Worm (Caenorhabditis elegans) whole organism, early embryonic: ENCODE measurements around the gene try-8.

ENCODE experiments used
- B0310.2 ChIP-seq: sonication (generic microtip); optimal IDR thresholded peaks from 2 replicates; lab custom pipeline; 2016; ENCODE audit warnings: mild to moderate bottlenecking, missing genetic modification characterization, missing compliant biosample characterization
- aly-1 ChIP-seq: sonication (generic microtip); optimal IDR thresholded peaks from 2 replicates; lab custom pipeline; 2016; ENCODE audit warnings: missing genetic modification characterization, missing compliant biosample characterization
- ama-1 ChIP-seq: fragments of 150-350 bp; optimal IDR thresholded peaks from 2 replicates; lab custom pipeline; 2014
- ceh-36 ChIP-seq: sonication (generic microtip); optimal IDR thresholded peaks from 2 replicates; lab custom pipeline; 2016; ENCODE audit warnings: missing genetic modification characterization, inconsistent platforms, missing compliant biosample characterization
- ets-7 ChIP-seq: sonication (generic microtip); optimal IDR thresholded peaks from 2 replicates; lab custom pipeline; 2016; ENCODE audit warnings: missing genotype, missing genetic modification characterization, missing compliant biosample characterization
- flt-1 ChIP-seq: fragments of 200-800 bp; sonication (Bioruptor generic); IDR thresholded peaks from 2 replicates; pipeline ENCODE4 v1.3.6; 2022; ENCODE audit warnings: missing genetic modification characterization, missing compliant biosample characterization
- hmbx-1 ChIP-seq: sonication (generic microtip); optimal IDR thresholded peaks from 2 replicates; lab custom pipeline; 2016; ENCODE audit warnings: mild to moderate bottlenecking, missing genetic modification characterization, missing compliant biosample characterization
- hmg-4 ChIP-seq: fragments of 200-800 bp; sonication (Bioruptor generic); optimal IDR thresholded peaks from 2 replicates; lab custom pipeline; 2018; ENCODE audit warnings: mild to moderate bottlenecking, missing genetic modification characterization, missing compliant biosample characterization
- hnd-1 ChIP-seq: sonication (generic microtip); optimal IDR thresholded peaks from 2 replicates; lab custom pipeline; 2016; ENCODE audit warnings: missing genetic modification characterization, missing compliant biosample characterization
- pes-1 ChIP-seq: fragments of 200-800 bp; sonication (Bioruptor generic); IDR thresholded peaks from 2 replicates; pipeline ENCODE4 v1.3.6; 2022; ENCODE audit warnings: missing genetic modification reagents, missing genetic modification characterization, missing compliant biosample characterization
- scrt-1 ChIP-seq: fragments of 200-800 bp; sonication (Bioruptor generic); IDR thresholded peaks from 2 replicates; pipeline ENCODE4 v1.3.6; 2022; ENCODE audit warnings: missing genetic modification characterization, missing compliant biosample characterization
- tbx-11 ChIP-seq: fragments of 200-800 bp; sonication (Bioruptor generic); IDR thresholded peaks from 2 replicates; pipeline ENCODE4 v1.3.6; 2022; ENCODE audit warnings: missing genetic modification characterization, missing compliant biosample characterization
- tbx-37 ChIP-seq: fragments of 200-800 bp; sonication (Bioruptor generic); conservative IDR thresholded peaks from 2 replicates; pipeline ENCODE4 v1.3.6; 2022; ENCODE audit warnings: missing genetic modification reagents, missing genetic modification characterization, missing compliant biosample characterization
- tra-4 ChIP-seq: sonication (generic microtip); optimal IDR thresholded peaks from 2 replicates; lab custom pipeline; 2017; ENCODE audit warnings: missing genetic modification characterization, missing compliant biosample characterization

- no peak for TF ChIP-seq flt-1 (GFP tag; lab: Robert Waterston, UW)
- TF ChIP-seq ama-1 (lab: Kevin White, UChicago), result no peak
- no peak for TF ChIP-seq hnd-1 (tag; lab: Kevin White, UChicago)
- no peak for TF ChIP-seq hmbx-1
- no peak for TF ChIP-seq tbx-11
- TF ChIP-seq scrt-1, result no peak
- no peak for TF ChIP-seq ets-7 (tag; lab: Kevin White, UChicago)
- TF ChIP-seq tbx-37 (GFP tag; lab: Robert Waterston, UW), result no peak
- TF ChIP-seq B0310.2, result no peak
- no peak for TF ChIP-seq aly-1 (tag; lab: Kevin White, UChicago)
- no peak for TF ChIP-seq tra-4 (tag; lab: Kevin White, UChicago)
- TF ChIP-seq ceh-36 (tag; lab: Kevin White, UChicago), result no peak
- no peak for TF ChIP-seq pes-1 (GFP tag; lab: Robert Waterston, UW)
- no peak for TF ChIP-seq hmg-4 (GFP tag; lab: Kevin White, UChicago)
Measured at ce11 chrV:7480949-7481348, 26.8 kb upstream of the try-8 start, which contains the start of gene C18B10.6.
